Worm (Caenorhabditis elegans): ENCODE measurements around the gene clec-24.

DNA sequence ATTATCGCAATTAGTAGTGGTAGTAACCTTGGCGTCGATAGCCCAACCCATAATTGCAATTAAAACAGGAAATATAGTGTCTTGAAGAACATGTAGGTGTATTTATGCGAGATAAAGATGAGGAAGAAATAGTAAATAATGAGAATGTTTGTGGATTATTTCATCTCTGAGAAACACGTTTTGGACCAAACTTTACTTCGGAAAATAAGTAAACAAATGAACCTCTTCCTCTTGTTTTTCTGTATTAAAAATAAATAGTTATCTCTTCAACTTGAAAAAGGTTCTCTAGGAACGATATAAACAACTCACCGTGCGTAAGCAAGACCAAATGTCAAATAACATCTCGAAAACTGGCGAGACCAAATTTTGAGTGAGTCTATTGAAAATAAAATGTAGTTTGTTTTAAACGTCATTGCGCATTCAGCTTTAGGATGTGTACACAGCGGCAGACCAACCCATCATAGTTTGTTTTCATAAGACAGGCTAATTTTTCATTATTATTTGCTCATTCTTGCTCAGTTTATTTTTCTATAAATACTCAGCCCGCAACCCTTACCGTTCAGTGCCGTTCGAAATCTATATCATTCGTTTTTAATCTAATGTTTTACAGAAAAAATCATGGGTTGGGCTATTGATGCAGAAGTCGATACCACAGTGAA is 20.6 kb downstream of the clec-24 start, which contains the start of the genes F09C6.11 and F09C6.12:
- TF ChIP-seq lsy-2 (tag; optimal IDR thresholded peaks at IDR 0.05) (no peak), nhr-237 (tag; optimal IDR thresholded peaks at IDR 0.05) (no peak), elt-3 (tag; optimal IDR thresholded peaks at IDR 0.05) (no peak), snpc-4 (tag; optimal IDR thresholded peaks at IDR 0.05) (no peak), nhr-28 (tag; optimal IDR thresholded peaks at IDR 0.05) (no peak), ceh-83 (GFP tag; optimal IDR thresholded peaks at IDR 0.05) (no peak), ztf-11 (tag; optimal IDR thresholded peaks at IDR 0.05) (no peak), pha-4 (tag; optimal IDR thresholded peaks at IDR 0.05) (no peak)
